Worm (Caenorhabditis elegans): ENCODE results near the gene F53C11.5.

ce11 chrV:13738374-13738773 is 49.0 kb upstream of the F53C11.5 start, which contains the start of gene irg-5:
- TF ChIP-seq dao-5 (tag; optimal IDR thresholded peaks at IDR 0.05) = no peak
- no peak for TF ChIP-seq him-1 (tag; optimal IDR thresholded peaks at IDR 0.05)
- no peak for TF ChIP-seq W03F9.2 (tag; optimal IDR thresholded peaks at IDR 0.05)

Measured in whole organism, L4/young adult.